Fruit fly (Drosophila melanogaster) whole organism, embryonic: ENCODE data around the gene CG5390.

ENCODE experiments used
- Aef1 ChIP-seq: fragments of 200-800 bp; sonication (Bioruptor generic); IDR thresholded peaks from 3 replicates; pipeline ENCODE4 v1.3.6; 2022; ENCODE audit warnings: missing biosample characterization, missing genetic modification characterization
- Asciz ChIP-seq: fragments of 200-800 bp; sonication (Bioruptor generic); optimal IDR thresholded peaks from 2 replicates; lab custom pipeline; 2017; ENCODE audit warnings: missing biosample characterization, mild to moderate bottlenecking, missing genetic modification characterization, missing genetic modification reagents
- BEAF-32 ChIP-seq: fragments of 200-800 bp; sonication (Bioruptor generic); optimal IDR thresholded peaks from 3 replicates; lab custom pipeline; 2017; ENCODE audit warnings: missing biosample characterization, missing genetic modification characterization, mild to moderate bottlenecking, moderate library complexity, missing genetic modification reagents
- Bteb2 ChIP-seq: fragments of 200-800 bp; sonication (Bioruptor generic); optimal IDR thresholded peaks from 2 replicates; lab custom pipeline; 2016; ENCODE audit warnings: missing biosample characterization, missing genetic modification characterization
- C15 ChIP-seq: fragments of 200-800 bp; sonication (Bioruptor generic); IDR thresholded peaks from 3 replicates; pipeline ENCODE4 v1.3.6; 2022; ENCODE audit warnings: missing biosample characterization, missing genetic modification characterization
- CG10366 ChIP-seq: fragments of 200-800 bp; sonication (Bioruptor generic); IDR thresholded peaks from 2 replicates; pipeline ENCODE4 v1.3.6; 2022; ENCODE audit warnings: missing biosample characterization, missing genetic modification characterization
- CG11695 ChIP-seq: fragments of 200-800 bp; sonication (Bioruptor generic); IDR thresholded peaks from 3 replicates; pipeline ENCODE4 v1.3.6; 2022; ENCODE audit warnings: missing biosample characterization, missing genetic modification characterization
- CG12236 ChIP-seq: fragments of 200-800 bp; sonication (Bioruptor generic); optimal IDR thresholded peaks from 2 replicates; lab custom pipeline; 2016; ENCODE audit warnings: missing biosample characterization, missing genetic modification characterization
- CG13287 ChIP-seq: fragments of 200-800 bp; sonication (Bioruptor generic); IDR thresholded peaks from 2 replicates; pipeline ENCODE4 v1.3.6; 2022; ENCODE audit warnings: missing biosample characterization, missing genetic modification characterization; ENCODE audit not compliant: partially characterized antibody
- CG15514 ChIP-seq: fragments of 200-800 bp; sonication (Bioruptor generic); optimal IDR thresholded peaks from 3 replicates; lab custom pipeline; 2017; ENCODE audit warnings: missing biosample characterization, missing genetic modification characterization, mild to moderate bottlenecking, moderate library complexity, missing genetic modification reagents
- CG1603 ChIP-seq: fragments of 200-800 bp; sonication (Bioruptor generic); optimal IDR thresholded peaks from 2 replicates; lab custom pipeline; 2019; ENCODE audit warnings: missing biosample characterization, mild to moderate bottlenecking, missing genetic modification characterization, moderate library complexity
- CG2129 ChIP-seq: fragments of 200-800 bp; sonication (Bioruptor generic); IDR thresholded peaks from 2 replicates; pipeline ENCODE4 v1.3.6; 2022; ENCODE audit warnings: missing biosample characterization, missing genetic modification characterization; ENCODE audit not compliant: partially characterized antibody
- CG32772 ChIP-seq: fragments of 200-800 bp; sonication (Bioruptor generic); IDR thresholded peaks from 2 replicates; pipeline ENCODE4 v1.3.6; 2022; ENCODE audit warnings: missing biosample characterization, missing genetic modification characterization
- CG3847 ChIP-seq: fragments of 200-800 bp; sonication (Bioruptor generic); IDR thresholded peaks from 2 replicates; pipeline ENCODE4 v1.3.6; 2022; ENCODE audit warnings: missing biosample characterization, missing genetic modification characterization
- CG4404 ChIP-seq: fragments of 200-800 bp; sonication (Bioruptor generic); IDR thresholded peaks from 2 replicates; pipeline ENCODE4 v1.3.6; 2022; ENCODE audit warnings: missing biosample characterization, missing genetic modification characterization
- CG9215 ChIP-seq: fragments of 200-800 bp; sonication (Bioruptor generic); IDR thresholded peaks from 2 replicates; pipeline ENCODE4 v1.3.6; 2022; ENCODE audit warnings: missing biosample characterization, missing genetic modification characterization
- D ChIP-seq, 2 experiments: fragments of 200-800 bp in 1 of 2; fragments of >200 bp in 1 of 2; sonication (Bioruptor generic) in 1 of 2; optimal IDR thresholded peaks; 2 replicates in 1 of 2; 3 replicates in 1 of 2; lab custom pipeline; 2017; ENCODE audit warnings: mild to moderate bottlenecking in 1 of 2, missing biosample characterization in 1 of 2, missing genetic modification characterization in 1 of 2, missing genetic modification reagents in 1 of 2
- Doc2 ChIP-seq: fragments of 200-800 bp; sonication (Bioruptor generic); IDR thresholded peaks from 2 replicates; pipeline ENCODE4 v1.3.6; 2022; ENCODE audit warnings: missing biosample characterization, missing genetic modification characterization
- GATAe ChIP-seq: fragments of 200-800 bp; sonication (Bioruptor generic); conservative IDR thresholded peaks from 2 replicates; pipeline ENCODE4 v1.3.6; 2022; ENCODE audit warnings: missing biosample characterization, missing genetic modification characterization
- H2.0 ChIP-seq: fragments of 200-800 bp; sonication (Bioruptor generic); IDR thresholded peaks from 2 replicates; pipeline ENCODE4 v1.3.6; 2022; ENCODE audit warnings: missing biosample characterization, missing genetic modification characterization
- HHEX ChIP-seq: fragments of 200-800 bp; sonication (Bioruptor generic); optimal IDR thresholded peaks from 3 replicates; lab custom pipeline; 2017; ENCODE audit warnings: missing biosample characterization, mild to moderate bottlenecking, missing genetic modification characterization, missing genetic modification reagents
- Meics ChIP-seq: fragments of 200-800 bp; sonication (Bioruptor generic); optimal IDR thresholded peaks from 2 replicates; lab custom pipeline; 2017; ENCODE audit warnings: missing biosample characterization, mild to moderate bottlenecking, missing genetic modification characterization
- NC2α ChIP-seq: fragments of 200-800 bp; sonication (Bioruptor generic); optimal IDR thresholded peaks from 2 replicates; lab custom pipeline; 2016; ENCODE audit warnings: missing biosample characterization, missing genetic modification characterization
- Ptx1 ChIP-seq: fragments of 200-800 bp; sonication (Bioruptor generic); IDR thresholded peaks from 2 replicates; pipeline ENCODE4 v1.3.6; 2022; ENCODE audit warnings: missing biosample characterization, missing genetic modification characterization
- Rx ChIP-seq: fragments of 200-800 bp; sonication (Bioruptor generic); IDR thresholded peaks from 2 replicates; pipeline ENCODE4 v1.3.6; 2022; ENCODE audit warnings: missing biosample characterization, missing genetic modification characterization
- Stat92E ChIP-seq, 3 experiments: fragments of >200 bp in 2 of 3; fragments of 200-800 bp in 1 of 3; sonication (Bioruptor generic) in 1 of 3; optimal IDR thresholded peaks; 2 replicates each; lab custom pipeline; 2017 to 2019; ENCODE audit warnings: missing biosample characterization in 3 of 3, missing genetic modification characterization in 3 of 3, mild to moderate bottlenecking in 1 of 3, moderate library complexity in 1 of 3
- Xrp1 ChIP-seq: fragments of 200-800 bp; sonication (Bioruptor generic); IDR thresholded peaks from 2 replicates; pipeline ENCODE4 v1.3.6; 2022; ENCODE audit warnings: missing biosample characterization, missing genetic modification characterization
- YL-1 ChIP-seq: fragments of 200-800 bp; sonication (Bioruptor generic); optimal IDR thresholded peaks from 3 replicates; lab custom pipeline; 2017; ENCODE audit warnings: missing biosample characterization, mild to moderate bottlenecking, missing genetic modification characterization
- bbx ChIP-seq: fragments of 200-800 bp; sonication (Bioruptor generic); IDR thresholded peaks from 2 replicates; pipeline ENCODE4 v1.3.6; 2022; ENCODE audit warnings: missing biosample characterization, missing genetic modification characterization; ENCODE audit not compliant: partially characterized antibody
- cas ChIP-seq: fragments of 200-800 bp; sonication (Bioruptor generic); IDR thresholded peaks from 2 replicates; pipeline ENCODE4 v1.3.6; 2022; ENCODE audit warnings: missing biosample characterization, missing genetic modification characterization
- caup ChIP-seq: fragments of 200-800 bp; sonication (Bioruptor generic); optimal IDR thresholded peaks from 3 replicates; lab custom pipeline; 2017; ENCODE audit warnings: missing biosample characterization, mild to moderate bottlenecking, missing genetic modification characterization, moderate library complexity; ENCODE audit not compliant: severe bottlenecking
- crp ChIP-seq, 2 experiments: fragments of 200-800 bp; sonication (Bioruptor generic); optimal IDR thresholded peaks; 2 replicates in 1 of 2; 3 replicates in 1 of 2; lab custom pipeline; 2017; ENCODE audit warnings: missing biosample characterization in 2 of 2, missing genetic modification characterization in 2 of 2, mild to moderate bottlenecking in 1 of 2, moderate library complexity in 1 of 2
- da ChIP-seq: fragments of 200-800 bp; sonication (Bioruptor generic); optimal IDR thresholded peaks from 2 replicates; lab custom pipeline; 2016; ENCODE audit warnings: missing biosample characterization, missing genetic modification characterization
- dimm ChIP-seq: fragments of 200-800 bp; sonication (Bioruptor generic); IDR thresholded peaks from 2 replicates; pipeline ENCODE4 v1.3.6; 2022; ENCODE audit warnings: missing biosample characterization, missing genetic modification characterization
- eyg ChIP-seq: fragments of 200-800 bp; sonication (Bioruptor generic); optimal IDR thresholded peaks from 3 replicates; lab custom pipeline; 2016; ENCODE audit warnings: missing biosample characterization, missing genetic modification characterization
- fd3F ChIP-seq: fragments of 200-800 bp; sonication (Bioruptor generic); optimal IDR thresholded peaks from 2 replicates; lab custom pipeline; 2018; ENCODE audit warnings: missing biosample characterization, mild to moderate bottlenecking, missing genetic modification characterization, moderate library complexity
- klu ChIP-seq: fragments of 200-800 bp; sonication (Bioruptor generic); IDR thresholded peaks from 2 replicates; pipeline ENCODE4 v1.3.6; 2022; ENCODE audit warnings: missing biosample characterization, missing genetic modification characterization
- lov ChIP-seq, 2 experiments: fragments of 200-800 bp in 1 of 2; fragments of >200 bp in 1 of 2; sonication (Bioruptor generic) in 1 of 2; IDR thresholded peaks in 1 of 2; optimal IDR thresholded peaks in 1 of 2; 2 replicates in 1 of 2; 3 replicates in 1 of 2; pipeline versions ENCODE4 v1.3.6 to Lab custom; 2017 to 2022; ENCODE audit warnings: missing biosample characterization in 1 of 2, missing genetic modification characterization in 1 of 2
- nau ChIP-seq: fragments of 200-800 bp; sonication (Bioruptor generic); optimal IDR thresholded peaks from 3 replicates; lab custom pipeline; 2017; ENCODE audit warnings: missing biosample characterization, mild to moderate bottlenecking, missing genetic modification characterization, missing genetic modification reagents
- nerfin-1 ChIP-seq: fragments of 200-800 bp; sonication (Bioruptor generic); optimal IDR thresholded peaks from 3 replicates; lab custom pipeline; 2019; ENCODE audit warnings: missing biosample characterization, mild to moderate bottlenecking, missing genetic modification characterization, moderate library complexity
- pho ChIP-seq: fragments of 200-800 bp; sonication (Bioruptor generic); optimal IDR thresholded peaks from 2 replicates; lab custom pipeline; 2016; ENCODE audit warnings: missing biosample characterization, missing genetic modification characterization
- repo ChIP-seq: fragments of 200-800 bp; sonication (Bioruptor generic); optimal IDR thresholded peaks from 2 replicates; lab custom pipeline; 2016; ENCODE audit warnings: missing biosample characterization, missing genetic modification characterization
- rib ChIP-seq: fragments of 200-800 bp; sonication (Bioruptor generic); IDR thresholded peaks from 2 replicates; pipeline ENCODE4 v1.3.6; 2022; ENCODE audit warnings: missing biosample characterization, missing genetic modification characterization
- schlank ChIP-seq: fragments of 200-800 bp; sonication (Bioruptor generic); optimal IDR thresholded peaks from 2 replicates; lab custom pipeline; 2018; ENCODE audit warnings: missing biosample characterization, mild to moderate bottlenecking, missing genetic modification characterization
- slbo ChIP-seq: fragments of 200-800 bp; sonication (Bioruptor generic); IDR thresholded peaks from 2 replicates; pipeline ENCODE4 v1.3.6; 2022; ENCODE audit warnings: missing biosample characterization, missing genetic modification characterization
- so ChIP-seq: fragments of 200-800 bp; sonication (Bioruptor generic); IDR thresholded peaks from 3 replicates; pipeline ENCODE4 v1.3.6; 2022; ENCODE audit warnings: missing biosample characterization, missing genetic modification characterization
- tll ChIP-seq, 2 experiments: fragments of 200-800 bp in 1 of 2; fragments of >200 bp in 1 of 2; sonication (Bioruptor generic) in 1 of 2; optimal IDR thresholded peaks; 2 replicates each; lab custom pipeline; 2017 to 2019; ENCODE audit warnings: missing biosample characterization in 2 of 2, missing genetic modification characterization in 2 of 2, mild to moderate bottlenecking in 1 of 2, moderate library complexity in 1 of 2
- yki ChIP-seq: fragments of >200 bp; optimal IDR thresholded peaks from 3 replicates; lab custom pipeline; 2018

The CG5390 gene

dm6 chr2L:10310614-10311382 lies 4.4 kb upstream of the CG5390 start, which contains the start of gene Cdk5alpha:
Gene Cdk5alpha, minus strand, starts transcription at chr2L:10310956.
- TF ChIP-seq nau (GFP tag; lab: Kevin White, UChicago) (no peak), dimm (GFP tag; lab: Robert Waterston, UW) (no peak), CG12236 (GFP tag; lab: Kevin White, UChicago) (no peak), fd3F (GFP tag; lab: Kevin White, UChicago) (no peak), Xrp1 (GFP tag; lab: Robert Waterston, UW) (no peak), slbo (GFP tag; lab: Robert Waterston, UW) (no peak), HHEX (no peak), rib (GFP tag; lab: Robert Waterston, UW) (no peak), bbx (GFP tag; lab: Robert Waterston, UW) (peak; percentile 29), Rx (no peak), GATAe (no peak), eyg (GFP tag; lab: Kevin White, UChicago) (no peak), BEAF-32 (GFP tag; lab: Kevin White, UChicago) (no peak), CG11695 (GFP tag; lab: Robert Waterston, UW) (no peak), Stat92E (GFP tag; optimal IDR thresholded peaks at IDR 0.05; lab: Kevin White, UChicago) (no peak), H2.0 (GFP tag; lab: Robert Waterston, UW) (no peak), CG9215 (GFP tag; lab: Robert Waterston, UW) (no peak), schlank (tag; lab: Kevin White, UChicago) (no peak), YL-1 (no peak), Aef1 (GFP tag; lab: Robert Waterston, UW) (no peak), klu (no peak), CG3847 (GFP tag; lab: Robert Waterston, UW) (no peak), CG15514 (GFP tag; lab: Kevin White, UChicago) (peak; percentile 8), da (no peak), D (optimal IDR thresholded peaks at IDR 0.05; lab: Kevin White, UChicago) (no peak), D (GFP tag; optimal IDR thresholded peaks at IDR 0.05; lab: Kevin White, UChicago) (no peak), CG1603 (tag; lab: Kevin White, UChicago) (peak; percentile 32), CG32772 (GFP tag; lab: Robert Waterston, UW) (no peak), yki (no peak), C15 (no peak), caup (no peak), Ptx1 (no peak), Doc2 (GFP tag; lab: Robert Waterston, UW) (no peak), CG10366 (GFP tag; lab: Robert Waterston, UW) (no peak), CG4404 (no peak), lov (optimal IDR thresholded peaks at IDR 0.05; lab: Kevin White, UChicago) (no peak), lov (GFP tag; IDR thresholded peaks at IDR 0.05; lab: Robert Waterston, UW) (no peak), CG2129 (GFP tag; lab: Robert Waterston, UW) (no peak), repo (GFP tag; lab: Kevin White, UChicago) (no peak), Bteb2 (GFP tag; lab: Kevin White, UChicago) (peak; percentile 1), crp (GFP tag; optimal IDR thresholded peaks at IDR 0.05; lab: Kevin White, UChicago) (no peak), pho (no peak), nerfin-1 (tag; lab: Kevin White, UChicago) (peak; percentile 22), CG13287 (GFP tag; lab: Robert Waterston, UW) (peak; percentile 22; the same call in 1 of the 2 replicates), NC2α (no peak), Asciz (GFP tag; lab: Kevin White, UChicago) (no peak), tll (GFP tag; optimal IDR thresholded peaks at IDR 0.05; lab: Kevin White, UChicago) (no peak), cas (GFP tag; lab: Robert Waterston, UW) (no peak), Meics (GFP tag; lab: Kevin White, UChicago) (no peak), so (GFP tag; lab: Robert Waterston, UW) (no peak)
